Worm (Caenorhabditis elegans) whole organism, L4 larva: ENCODE results near the gene C08G9.2.

Source experiments
- F10B5.3 ChIP-seq: sonication (generic microtip); optimal IDR thresholded peaks from 2 replicates; lab custom pipeline; 2016; ENCODE audit warnings: mild to moderate bottlenecking, missing genetic modification characterization, missing compliant biosample characterization
- F37D6.2 ChIP-seq: sonication (generic microtip); optimal IDR thresholded peaks from 2 replicates; lab custom pipeline; 2016; ENCODE audit warnings: mild to moderate bottlenecking, missing genetic modification characterization, missing compliant biosample characterization
- F49E8.2 ChIP-seq: sonication (generic microtip); optimal IDR thresholded peaks from 2 replicates; lab custom pipeline; 2016; ENCODE audit warnings: missing compliant biosample characterization, mild to moderate bottlenecking, missing genetic modification characterization, borderline replicate concordance
- R02D3.7 ChIP-seq: fragments of 150-350 bp; sonication (generic microtip); optimal IDR thresholded peaks from 3 replicates; lab custom pipeline; 2014; ENCODE audit warnings: missing biosample characterization, missing genetic modification characterization
- T26A8.4 ChIP-seq: fragments of 200-800 bp; sonication (Bioruptor generic); IDR thresholded peaks from 2 replicates; pipeline ENCODE4 v1.3.6; 2022; ENCODE audit warnings: missing genetic modification characterization, missing compliant biosample characterization
- Y5F2A.4 ChIP-seq: fragments of 200-800 bp; sonication (Bioruptor generic); optimal IDR thresholded peaks from 2 replicates; lab custom pipeline; 2018; ENCODE audit warnings: mild to moderate bottlenecking, missing genetic modification characterization, missing compliant biosample characterization
- Y75B8A.6 ChIP-seq: fragments of 200-800 bp; sonication (Bioruptor generic); IDR thresholded peaks from 2 replicates; pipeline ENCODE4 v1.3.6; 2022; ENCODE audit warnings: missing genetic modification reagents, missing genetic modification characterization, missing compliant biosample characterization
- ZK546.5 ChIP-seq, 2 experiments: sonication (generic microtip); optimal IDR thresholded peaks; 2 replicates each; lab custom pipeline; 2017; ENCODE audit warnings: missing biosample characterization in 2 of 2, missing genetic modification characterization in 2 of 2
- aly-2 ChIP-seq: sonication (generic microtip); optimal IDR thresholded peaks from 2 replicates; lab custom pipeline; 2018; ENCODE audit warnings: missing biosample characterization, missing genetic modification characterization
- ceh-20 ChIP-seq: fragments of 200-800 bp; sonication (Bioruptor generic); IDR thresholded peaks from 2 replicates; pipeline ENCODE4 v1.3.6; 2022; ENCODE audit warnings: missing genetic modification reagents, missing genetic modification characterization, missing compliant biosample characterization
- ceh-28 ChIP-seq: fragments of 150-350 bp; optimal IDR thresholded peaks from 2 replicates; lab custom pipeline; 2014; ENCODE audit warnings: missing biosample characterization, missing genetic modification reagents, missing genetic modification characterization
- ceh-32 ChIP-seq: sonication (generic microtip); optimal IDR thresholded peaks from 2 replicates; lab custom pipeline; 2016; ENCODE audit warnings: mild to moderate bottlenecking, missing genetic modification characterization, missing compliant biosample characterization; ENCODE audit not compliant: poor library complexity
- ceh-82 ChIP-seq: sonication (generic microtip); optimal IDR thresholded peaks from 2 replicates; lab custom pipeline; 2017; ENCODE audit warnings: missing biosample characterization, missing genetic modification characterization
- cey-2 ChIP-seq: sonication (generic microtip); optimal IDR thresholded peaks from 3 replicates; lab custom pipeline; 2017; ENCODE audit warnings: missing genetic modification characterization, mild to moderate bottlenecking, missing compliant biosample characterization, antibody characterized with exemption, borderline replicate concordance; ENCODE audit not compliant: insufficient read depth
- ctbp-1 ChIP-seq: fragments of 200-800 bp; sonication (Bioruptor generic); IDR thresholded peaks from 2 replicates; pipeline ENCODE4 v1.3.6; 2022; ENCODE audit warnings: missing genetic modification reagents, missing genetic modification characterization, missing compliant biosample characterization
- daf-16 ChIP-seq, 3 experiments: sonication (generic microtip); optimal IDR thresholded peaks; 2 replicates each; lab custom pipeline; 2016 to 2017; ENCODE audit warnings: missing genetic modification characterization in 3 of 3, missing genetic modification reagents in 3 of 3, mild to moderate bottlenecking in 2 of 3, missing compliant biosample characterization in 2 of 3, missing biosample characterization in 1 of 3, moderate library complexity in 1 of 3
- daf-8 ChIP-seq: fragments of 200-800 bp; sonication (Bioruptor generic); IDR thresholded peaks from 2 replicates; pipeline ENCODE4 v1.3.6; 2022; ENCODE audit warnings: missing genetic modification characterization, missing compliant biosample characterization
- fkh-10 ChIP-seq: fragments of 150-350 bp; optimal IDR thresholded peaks from 2 replicates; lab custom pipeline; 2014; ENCODE audit warnings: missing biosample characterization, missing genetic modification reagents, missing genetic modification characterization
- fos-1 ChIP-seq: fragments of 150-350 bp; optimal IDR thresholded peaks from 2 replicates; lab custom pipeline; 2014; ENCODE audit warnings: missing biosample characterization, missing genetic modification characterization
- gei-8 ChIP-seq: fragments of 200-800 bp; sonication (Bioruptor generic); optimal IDR thresholded peaks from 2 replicates; lab custom pipeline; 2018; ENCODE audit warnings: mild to moderate bottlenecking, missing genetic modification characterization, missing compliant biosample characterization
- hif-1 ChIP-seq, 2 experiments: sonication (generic microtip); optimal IDR thresholded peaks; 2 replicates each; lab custom pipeline; 2016 to 2017; ENCODE audit warnings: missing compliant biosample characterization in 2 of 2, missing genetic modification characterization in 2 of 2, missing genetic modification reagents in 2 of 2, missing genotype in 2 of 2, mild to moderate bottlenecking in 1 of 2
- hlh-11 ChIP-seq: fragments of 200-800 bp; sonication (Bioruptor generic); optimal IDR thresholded peaks from 2 replicates; lab custom pipeline; 2018; ENCODE audit warnings: mild to moderate bottlenecking, missing genetic modification characterization, missing compliant biosample characterization
- hlh-30 ChIP-seq: sonication (generic microtip); optimal IDR thresholded peaks from 2 replicates; lab custom pipeline; 2017; ENCODE audit warnings: antibody characterized with exemption, mild to moderate bottlenecking, missing genetic modification characterization, missing compliant biosample characterization; ENCODE audit not compliant: insufficient read depth
- jun-1 ChIP-seq: fragments of 150-350 bp; optimal IDR thresholded peaks from 2 replicates; lab custom pipeline; 2014; ENCODE audit warnings: missing biosample characterization, missing genetic modification reagents, missing genetic modification characterization
- lin-13 ChIP-seq: fragments of 150-350 bp; optimal IDR thresholded peaks from 2 replicates; lab custom pipeline; 2014; ENCODE audit warnings: missing biosample characterization, missing genetic modification reagents, missing genetic modification characterization
- lin-15B ChIP-seq: fragments of 150-350 bp; sonication (generic microtip); optimal IDR thresholded peaks from 3 replicates; lab custom pipeline; 2014; ENCODE audit warnings: missing biosample characterization, missing genetic modification characterization
- lin-29 ChIP-seq: fragments of 200-800 bp; sonication (Bioruptor generic); IDR thresholded peaks from 2 replicates; pipeline ENCODE4 v1.3.6; 2022; ENCODE audit warnings: missing genetic modification reagents, missing genetic modification characterization, missing compliant biosample characterization
- lin-38 ChIP-seq: fragments of 200-800 bp; sonication (Bioruptor generic); IDR thresholded peaks from 2 replicates; pipeline ENCODE4 v1.3.6; 2022; ENCODE audit warnings: missing genetic modification reagents, missing genetic modification characterization, missing compliant biosample characterization
- lsy-2 ChIP-seq, 2 experiments: fragments of 150-350 bp in 1 of 2; sonication (generic microtip) in 1 of 2; optimal IDR thresholded peaks; 2 replicates each; lab custom pipeline; 2014 to 2017; ENCODE audit warnings: missing biosample characterization in 2 of 2, missing genetic modification characterization in 2 of 2
- mdt-29 ChIP-seq: fragments of 200-800 bp; sonication (Bioruptor generic); IDR thresholded peaks from 2 replicates; pipeline ENCODE4 v1.3.6; 2022; ENCODE audit warnings: missing genetic modification reagents, missing genetic modification characterization, missing compliant biosample characterization
- mep-1 ChIP-seq: fragments of 150-350 bp; sonication (generic microtip); optimal IDR thresholded peaks from 3 replicates; lab custom pipeline; 2014; ENCODE audit warnings: missing biosample characterization, missing genetic modification characterization
- mxl-3 ChIP-seq: fragments of 200-800 bp; sonication (Bioruptor generic); optimal IDR thresholded peaks from 2 replicates; lab custom pipeline; 2018; ENCODE audit warnings: mild to moderate bottlenecking, missing genetic modification characterization, missing compliant biosample characterization
- nhr-10 ChIP-seq: fragments of 150-350 bp; optimal IDR thresholded peaks from 2 replicates; lab custom pipeline; 2014; ENCODE audit warnings: missing biosample characterization, missing genetic modification characterization
- nhr-102 ChIP-seq: sonication (generic microtip); optimal IDR thresholded peaks from 2 replicates; lab custom pipeline; 2016; ENCODE audit warnings: mild to moderate bottlenecking, missing genetic modification characterization, moderate library complexity, missing compliant biosample characterization
- nhr-111 ChIP-seq: fragments of 200-800 bp; sonication (Bioruptor generic); optimal IDR thresholded peaks from 2 replicates; lab custom pipeline; 2018; ENCODE audit warnings: mild to moderate bottlenecking, missing genetic modification characterization, missing compliant biosample characterization
- nhr-25 ChIP-seq: sonication (generic microtip); optimal IDR thresholded peaks from 2 replicates; lab custom pipeline; 2017; ENCODE audit warnings: missing genetic modification characterization, mild to moderate bottlenecking, missing compliant biosample characterization, antibody characterized with exemption, moderate library complexity, borderline replicate concordance; ENCODE audit not compliant: insufficient read depth
- php-3 ChIP-seq: fragments of 200-800 bp; sonication (Bioruptor generic); IDR thresholded peaks from 2 replicates; pipeline ENCODE4 v1.3.6; 2022; ENCODE audit warnings: missing genetic modification reagents, missing genetic modification characterization, missing compliant biosample characterization
- pqm-1 ChIP-seq: sonication (generic microtip); optimal IDR thresholded peaks from 2 replicates; lab custom pipeline; 2017; ENCODE audit warnings: missing biosample characterization, missing genetic modification characterization
- saeg-2 ChIP-seq: fragments of 200-800 bp; sonication (Bioruptor generic); IDR thresholded peaks from 2 replicates; pipeline ENCODE4 v1.3.6; 2022; ENCODE audit warnings: missing genetic modification reagents, missing genetic modification characterization, missing compliant biosample characterization
- sdz-12 ChIP-seq: fragments of 200-800 bp; sonication (Bioruptor generic); optimal IDR thresholded peaks from 2 replicates; lab custom pipeline; 2018; ENCODE audit warnings: mild to moderate bottlenecking, missing genetic modification characterization, missing compliant biosample characterization
- set-16 ChIP-seq: fragments of 200-800 bp; sonication (Bioruptor generic); IDR thresholded peaks from 2 replicates; pipeline ENCODE4 v1.3.6; 2022; ENCODE audit warnings: missing genetic modification reagents, missing genetic modification characterization, missing compliant biosample characterization
- snpc-1.2 ChIP-seq: fragments of 200-800 bp; sonication (Bioruptor generic); IDR thresholded peaks from 2 replicates; pipeline ENCODE4 v1.3.6; 2022; ENCODE audit warnings: missing genetic modification reagents, missing genetic modification characterization, missing compliant biosample characterization
- snpc-4 ChIP-seq: fragments of 150-350 bp; optimal IDR thresholded peaks from 2 replicates; lab custom pipeline; 2014; ENCODE audit warnings: missing biosample characterization, missing genetic modification characterization
- tag-97 ChIP-seq: fragments of 200-800 bp; sonication (Bioruptor generic); IDR thresholded peaks from 2 replicates; pipeline ENCODE4 v1.3.6; 2022; ENCODE audit warnings: missing genetic modification characterization, missing compliant biosample characterization
- zfp-2 ChIP-seq: sonication (generic microtip); optimal IDR thresholded peaks from 2 replicates; lab custom pipeline; 2016; ENCODE audit warnings: mild to moderate bottlenecking, missing genetic modification characterization, missing compliant biosample characterization
- zfp-3 ChIP-seq: fragments of 200-800 bp; sonication (Bioruptor generic); conservative IDR thresholded peaks from 2 replicates; pipeline ENCODE4 v1.3.6; 2022; ENCODE audit warnings: missing genetic modification reagents, missing genetic modification characterization, missing compliant biosample characterization
- zip-2 ChIP-seq: fragments of 150-350 bp; optimal IDR thresholded peaks from 2 replicates; lab custom pipeline; 2014; ENCODE audit warnings: missing biosample characterization, missing genetic modification characterization
- ztf-7 ChIP-seq: fragments of 150-350 bp; optimal IDR thresholded peaks from 2 replicates; lab custom pipeline; 2014; ENCODE audit warnings: missing biosample characterization, missing genetic modification characterization

C08G9.2 gene

ce11 chrIV:7710824-7711223 is 38.1 kb upstream of the C08G9.2 start, which contains the start of gene nhr-8 (continued):
- TF ChIP-seq zfp-2 (tag; lab: Kevin White, UChicago) (no peak), ceh-20 (GFP tag; lab: Robert Waterston, UW) (no peak), lin-29 (GFP tag; lab: Robert Waterston, UW) (no peak)
- TF ChIP-seq, all 104 proteins: peak for 22

- peak in 1 of 2 experiments; percentile 84 for TF ChIP-seq lsy-2 (tag; optimal IDR thresholded peaks at IDR 0.05; lab: Kevin White, UChicago)
- no peak for TF ChIP-seq hif-1 (tag; optimal IDR thresholded peaks at IDR 0.05; lab: Kevin White, UChicago)
- TF ChIP-seq snpc-4 (tag; lab: Kevin White, UChicago): no peak
- TF ChIP-seq lin-15B (tag; lab: Kevin White, UChicago): no peak
- no peak for TF ChIP-seq Y5F2A.4 (GFP tag; lab: Kevin White, UChicago)
- no peak for TF ChIP-seq F49E8.2 (tag; lab: Kevin White, UChicago)
- no peak for TF ChIP-seq fkh-10 (GFP tag; lab: Kevin White, UChicago)
- TF ChIP-seq aly-2 (tag; lab: Kevin White, UChicago): no peak
- no peak for TF ChIP-seq fos-1 (tag; lab: Kevin White, UChicago)
- TF ChIP-seq ctbp-1: no peak
- TF ChIP-seq ceh-20 (GFP tag; lab: Robert Waterston, UW): no peak
- no peak for TF ChIP-seq set-16 (GFP tag; lab: Robert Waterston, UW)
- TF ChIP-seq ceh-82 (tag; lab: Kevin White, UChicago): no peak
- TF ChIP-seq F37D6.2 (tag; lab: Kevin White, UChicago): no peak
- no peak for TF ChIP-seq daf-8
- no peak for TF ChIP-seq Y75B8A.6 (GFP tag; lab: Robert Waterston, UW)
- TF ChIP-seq hlh-11 (tag; lab: Kevin White, UChicago): no peak
- peak; percentile 97 for TF ChIP-seq lin-38
- no peak for TF ChIP-seq tag-97 (GFP tag; lab: Robert Waterston, UW)
- TF ChIP-seq lin-29 (GFP tag; lab: Robert Waterston, UW): no peak
- no peak for TF ChIP-seq daf-16 (GFP tag; optimal IDR thresholded peaks at IDR 0.05; lab: Kevin White, UChicago)
- peak; percentile 34 for TF ChIP-seq daf-16 (tag; optimal IDR thresholded peaks at IDR 0.05; lab: Kevin White, UChicago)
- TF ChIP-seq php-3 (GFP tag; lab: Robert Waterston, UW): no peak
- TF ChIP-seq F10B5.3 (tag; lab: Kevin White, UChicago): no peak
- no peak for TF ChIP-seq jun-1
- no peak for TF ChIP-seq zfp-3 (GFP tag; lab: Robert Waterston, UW)
- TF ChIP-seq hlh-30 (tag; lab: Kevin White, UChicago): peak; percentile 24
- TF ChIP-seq nhr-25 (tag; lab: Kevin White, UChicago): no peak
- TF ChIP-seq lin-13 (GFP tag; lab: Kevin White, UChicago): no peak
- no peak for TF ChIP-seq nhr-111 (GFP tag; lab: Kevin White, UChicago)
- TF ChIP-seq zip-2: no peak
- no peak for TF ChIP-seq zfp-2 (tag; lab: Kevin White, UChicago)
- no peak for TF ChIP-seq T26A8.4
- no peak for TF ChIP-seq cey-2 (tag; lab: Kevin White, UChicago)
- no peak for TF ChIP-seq R02D3.7 (tag; lab: Kevin White, UChicago)
- peak; percentile 69 for TF ChIP-seq mep-1 (tag; lab: Kevin White, UChicago)
- TF ChIP-seq nhr-102 (tag; lab: Kevin White, UChicago): peak; percentile 37
- TF ChIP-seq snpc-1.2 (GFP tag; lab: Robert Waterston, UW): 0 out of 2 replicates have a peak, but pooled peaks have one; percentile 25
- no peak for TF ChIP-seq sdz-12
- TF ChIP-seq mxl-3 (GFP tag; lab: Kevin White, UChicago): no peak
- no peak for TF ChIP-seq saeg-2 (GFP tag; lab: Robert Waterston, UW)
- TF ChIP-seq pqm-1: no peak
- no peak for TF ChIP-seq nhr-10
- TF ChIP-seq mdt-29 (GFP tag; lab: Robert Waterston, UW): no peak
- TF ChIP-seq ztf-7 (tag; lab: Kevin White, UChicago): peak; percentile 28
- no peak for TF ChIP-seq ceh-28 (tag; lab: Kevin White, UChicago)
- TF ChIP-seq gei-8 (GFP tag; lab: Kevin White, UChicago): no peak
- TF ChIP-seq ceh-32 (tag; lab: Kevin White, UChicago): no peak
- no peak for TF ChIP-seq ZK546.5 (tag; optimal IDR thresholded peaks at IDR 0.05; lab: Kevin White, UChicago)
Measured at ce11 chrIV:7709701-7710100, 36.9 kb upstream of the C08G9.2 start, which contains the start of the genes mrpl-1, emc-6 and mrps-24. Gene mrpl-1 (minus strand): TSS chrIV:7709701. Gene emc-6 (minus strand): TSS chrIV:7709736. Gene mrps-24 (plus strand): TSS chrIV:7710045.
